Worm (Caenorhabditis elegans): ENCODE results near the gene gtf-2A2.

Gene gtf-2A2

ce11 chrIII:12614161-12614560 lies 10.4 kb upstream of the gtf-2A2 start:
- no peak for TF ChIP-seq saeg-2 (GFP tag; IDR thresholded peaks at IDR 0.05)
- peak; percentile 80 for TF ChIP-seq aha-1 (tag)

- TF ChIP-seq F44E2.7 (GFP tag; IDR thresholded peaks at IDR 0.05) (no peak), dmd-8 (GFP tag; IDR thresholded peaks at IDR 0.05) (no peak), nhr-11 (tag; optimal IDR thresholded peaks at IDR 0.05) (peak; percentile 61), nhr-77 (tag; optimal IDR thresholded peaks at IDR 0.05) (peak; percentile 83), lin-38 (GFP tag; IDR thresholded peaks at IDR 0.05) (peak; percentile 51), egl-27 (tag; optimal IDR thresholded peaks at IDR 0.05) (no peak), nhr-28 (tag; optimal IDR thresholded peaks at IDR 0.05) (peak; percentile 93), zfp-2 (tag; optimal IDR thresholded peaks at IDR 0.05) (peak; percentile 3), ceh-32 (tag; optimal IDR thresholded peaks at IDR 0.05; ENCODE audit: poor library complexity) (no peak), ZK546.5 (tag; optimal IDR thresholded peaks at IDR 0.05) (no peak), vab-7 (GFP tag; IDR thresholded peaks at IDR 0.05) (no peak), attf-4 (tag; optimal IDR thresholded peaks at IDR 0.05) (no peak), lim-7 (GFP tag; IDR thresholded peaks at IDR 0.05) (0 out of 2 replicates have a peak, but pooled peaks have one; percentile 4), snpc-4 (tag; optimal IDR thresholded peaks at IDR 0.05) (no peak), duxl-1 (tag; optimal IDR thresholded peaks at IDR 0.05; ENCODE audit: poor library complexity) (peak; percentile 40), nhr-41 (GFP tag; IDR thresholded peaks at IDR 0.05) (no peak), dve-1 (tag; optimal IDR thresholded peaks at IDR 0.05; ENCODE audit: insufficient read depth) (peak; percentile 90), Y5F2A.4 (GFP tag; optimal IDR thresholded peaks at IDR 0.05) (no peak), nhr-111 (GFP tag; optimal IDR thresholded peaks at IDR 0.05) (no peak), tra-1 (GFP tag; IDR thresholded peaks at IDR 0.05) (no peak; the same call in 1 of the 2 replicates), unc-62 (GFP tag; optimal IDR thresholded peaks at IDR 0.05 in 1 of 2) (peak in 1 of 2 experiments; percentile 80), unc-62 (tag; optimal IDR thresholded peaks at IDR 0.05) (no peak), sdz-12 (GFP tag; optimal IDR thresholded peaks at IDR 0.05) (no peak), nhr-42 (GFP tag; IDR thresholded peaks at IDR 0.05) (no peak; the same call in 1 of the 2 replicates), ama-1 (optimal IDR thresholded peaks at IDR 0.05) (peak; percentile 37), F10B5.3 (tag; optimal IDR thresholded peaks at IDR 0.05) (no peak), ces-1 (GFP tag; optimal IDR thresholded peaks at IDR 0.05) (no peak), set-16 (GFP tag; IDR thresholded peaks at IDR 0.05) (peak; percentile 38; the same call in 1 of the 2 replicates), egl-43 (GFP tag; IDR thresholded peaks at IDR 0.05) (no peak), T26A8.4 (GFP tag; IDR thresholded peaks at IDR 0.05) (peak; percentile 45; the same call in 1 of the 2 replicates), dmd-6 (GFP tag; IDR thresholded peaks at IDR 0.05) (peak; percentile 86), pqm-1 (tag; optimal IDR thresholded peaks at IDR 0.05) (no peak), unc-130 (GFP tag; optimal IDR thresholded peaks at IDR 0.05) (no peak), nhr-25 (tag; optimal IDR thresholded peaks at IDR 0.05; ENCODE audit: borderline replicate concordance, insufficient read depth) (no peak), mes-2 (tag; optimal IDR thresholded peaks at IDR 0.05; ENCODE audit: poor library complexity, severe bottlenecking) (peak; percentile 38), cey-2 (tag; optimal IDR thresholded peaks at IDR 0.05; ENCODE audit: borderline replicate concordance, insufficient read depth) (no peak), fkh-10 (GFP tag; optimal IDR thresholded peaks at IDR 0.05) (no peak), D1046.2 (GFP tag; IDR thresholded peaks at IDR 0.05) (no peak), madf-9 (GFP tag; conservative IDR thresholded peaks at IDR 0.05) (no peak; the same call in 1 of the 2 replicates), lin-29 (GFP tag; IDR thresholded peaks at IDR 0.05) (no peak), madf-5 (GFP tag; IDR thresholded peaks at IDR 0.05) (no peak), spr-3 (GFP tag; optimal IDR thresholded peaks at IDR 0.05) (no peak), snpc-1.2 (GFP tag; IDR thresholded peaks at IDR 0.05) (no peak), nhr-6 (tag; optimal IDR thresholded peaks at IDR 0.05) (peak; percentile 67), ZK337.2 (GFP tag; IDR thresholded peaks at IDR 0.05) (no peak), fos-1 (tag; optimal IDR thresholded peaks at IDR 0.05) (no peak)
Observed at ce11 chrIII:12614669-12615451, 9.7 kb upstream of the gtf-2A2 start.
